Worm (Caenorhabditis elegans) whole organism, mixed stage, embryonic: ENCODE data around the gene ensh-1.

Experiments
- M03D4.4 ChIP-seq: sonication (generic microtip); optimal IDR thresholded peaks from 2 replicates; lab custom pipeline; 2017; ENCODE audit warnings: mild to moderate bottlenecking, missing genetic modification characterization, missing compliant biosample characterization
- blmp-1 ChIP-seq: fragments of 150-350 bp; optimal IDR thresholded peaks from 2 replicates; lab custom pipeline; 2014; ENCODE audit warnings: missing biosample characterization, missing genetic modification characterization
- ceh-39 ChIP-seq: fragments of 150-350 bp; optimal IDR thresholded peaks from 2 replicates; lab custom pipeline; 2014; ENCODE audit warnings: missing biosample characterization, missing genetic modification characterization
- ces-1 ChIP-seq: fragments of 150-350 bp; optimal IDR thresholded peaks from 2 replicates; lab custom pipeline; 2014; ENCODE audit warnings: missing biosample characterization, missing genetic modification reagents, missing genetic modification characterization
- cnd-1 ChIP-seq: fragments of 200-800 bp; sonication (Bioruptor generic); optimal IDR thresholded peaks from 2 replicates; lab custom pipeline; 2018; ENCODE audit warnings: mild to moderate bottlenecking, missing genetic modification characterization, missing compliant biosample characterization
- drap-1 ChIP-seq: fragments of 200-800 bp; sonication (Bioruptor generic); optimal IDR thresholded peaks from 3 replicates; lab custom pipeline; 2018; ENCODE audit warnings: mild to moderate bottlenecking, missing genetic modification characterization, missing compliant biosample characterization
- elt-1 ChIP-seq: sonication (generic microtip); optimal IDR thresholded peaks from 2 replicates; lab custom pipeline; 2017; ENCODE audit warnings: missing genetic modification characterization, mild to moderate bottlenecking, missing compliant biosample characterization, antibody characterized with exemption, moderate library complexity, borderline replicate concordance; ENCODE audit not compliant: insufficient read depth
- elt-3 ChIP-seq: fragments of 150-350 bp; optimal IDR thresholded peaks from 2 replicates; lab custom pipeline; 2014; ENCODE audit warnings: missing biosample characterization, missing genetic modification characterization
- flh-1 ChIP-seq: fragments of 200-800 bp; sonication (Bioruptor generic); optimal IDR thresholded peaks from 2 replicates; lab custom pipeline; 2018; ENCODE audit warnings: mild to moderate bottlenecking, missing genetic modification characterization, moderate library complexity, missing compliant biosample characterization
- ham-2 ChIP-seq: fragments of 200-800 bp; sonication (Bioruptor generic); optimal IDR thresholded peaks from 2 replicates; lab custom pipeline; 2018; ENCODE audit warnings: mild to moderate bottlenecking, missing genetic modification characterization, missing compliant biosample characterization
- hlh-1 ChIP-seq: fragments of 150-350 bp; optimal IDR thresholded peaks from 2 replicates; lab custom pipeline; 2014; ENCODE audit warnings: missing biosample characterization, missing genetic modification reagents, missing genetic modification characterization
- lin-13 ChIP-seq: fragments of 150-350 bp; optimal IDR thresholded peaks from 2 replicates; lab custom pipeline; 2014; ENCODE audit warnings: missing biosample characterization, missing genetic modification characterization
- lin-32 ChIP-seq: fragments of 200-800 bp; sonication (Bioruptor generic); optimal IDR thresholded peaks from 2 replicates; lab custom pipeline; 2018; ENCODE audit warnings: mild to moderate bottlenecking, missing genetic modification characterization, missing compliant biosample characterization
- lsy-2 ChIP-seq: fragments of 150-350 bp; optimal IDR thresholded peaks from 2 replicates; lab custom pipeline; 2014; ENCODE audit warnings: missing biosample characterization, missing genetic modification characterization
- mab-5 ChIP-seq: fragments of 150-350 bp; optimal IDR thresholded peaks from 2 replicates; lab custom pipeline; 2014; ENCODE audit warnings: missing biosample characterization, missing genetic modification characterization
- mep-1 ChIP-seq: fragments of 150-350 bp; optimal IDR thresholded peaks from 2 replicates; lab custom pipeline; 2017; ENCODE audit warnings: missing biosample characterization, missing genetic modification reagents, missing genetic modification characterization, inconsistent platforms
- mls-2 ChIP-seq: sonication (generic microtip); optimal IDR thresholded peaks from 2 replicates; lab custom pipeline; 2016; ENCODE audit warnings: mild to moderate bottlenecking, missing genetic modification characterization, moderate library complexity, missing compliant biosample characterization
- nhr-12 ChIP-seq: fragments of 150-350 bp; optimal IDR thresholded peaks from 2 replicates; lab custom pipeline; 2014; ENCODE audit warnings: missing biosample characterization, missing genetic modification characterization
- nhr-2 ChIP-seq: fragments of 150-350 bp; optimal IDR thresholded peaks from 2 replicates; lab custom pipeline; 2014; ENCODE audit warnings: missing biosample characterization, missing genetic modification characterization
- nhr-237 ChIP-seq: fragments of 150-350 bp; optimal IDR thresholded peaks from 2 replicates; lab custom pipeline; 2014; ENCODE audit warnings: missing biosample characterization, missing genetic modification characterization
- nhr-28 ChIP-seq: fragments of 150-350 bp; optimal IDR thresholded peaks from 2 replicates; lab custom pipeline; 2014; ENCODE audit warnings: missing biosample characterization, missing genetic modification characterization
- nhr-76 ChIP-seq: sonication (generic microtip); optimal IDR thresholded peaks from 2 replicates; lab custom pipeline; 2017; ENCODE audit warnings: missing biosample characterization, missing genetic modification characterization
- pha-4 ChIP-seq: fragments of 150-350 bp; optimal IDR thresholded peaks from 2 replicates; lab custom pipeline; 2018; ENCODE audit warnings: missing biosample characterization, missing genetic modification reagents, missing genetic modification characterization
- sem-2 ChIP-seq: fragments of 200-800 bp; sonication (Bioruptor generic); optimal IDR thresholded peaks from 2 replicates; lab custom pipeline; 2018; ENCODE audit warnings: mild to moderate bottlenecking, missing genetic modification characterization, missing compliant biosample characterization
- snpc-4 ChIP-seq: fragments of 150-350 bp; optimal IDR thresholded peaks from 2 replicates; lab custom pipeline; 2014; ENCODE audit warnings: missing biosample characterization, missing genetic modification characterization
- sptf-1 ChIP-seq: sonication (generic microtip); optimal IDR thresholded peaks from 2 replicates; lab custom pipeline; 2017; ENCODE audit warnings: mild to moderate bottlenecking, missing genetic modification characterization, moderate library complexity, missing compliant biosample characterization
- unc-120 ChIP-seq: sonication (generic microtip); optimal IDR thresholded peaks from 2 replicates; lab custom pipeline; 2017; ENCODE audit warnings: missing genetic modification characterization, missing compliant biosample characterization; ENCODE audit not compliant: poor library complexity, severe bottlenecking
- unc-62 ChIP-seq: fragments of 150-350 bp; optimal IDR thresholded peaks from 2 replicates; lab custom pipeline; 2014; ENCODE audit warnings: missing biosample characterization, missing genetic modification reagents, missing genetic modification characterization
- zip-8 ChIP-seq: fragments of 150-350 bp; optimal IDR thresholded peaks from 2 replicates; lab custom pipeline; 2014; ENCODE audit warnings: missing biosample characterization, missing genetic modification characterization
- ztf-11 ChIP-seq: fragments of 150-350 bp; optimal IDR thresholded peaks from 2 replicates; lab custom pipeline; 2014; ENCODE audit warnings: missing biosample characterization, missing genetic modification characterization

Gene ensh-1

DNA sequence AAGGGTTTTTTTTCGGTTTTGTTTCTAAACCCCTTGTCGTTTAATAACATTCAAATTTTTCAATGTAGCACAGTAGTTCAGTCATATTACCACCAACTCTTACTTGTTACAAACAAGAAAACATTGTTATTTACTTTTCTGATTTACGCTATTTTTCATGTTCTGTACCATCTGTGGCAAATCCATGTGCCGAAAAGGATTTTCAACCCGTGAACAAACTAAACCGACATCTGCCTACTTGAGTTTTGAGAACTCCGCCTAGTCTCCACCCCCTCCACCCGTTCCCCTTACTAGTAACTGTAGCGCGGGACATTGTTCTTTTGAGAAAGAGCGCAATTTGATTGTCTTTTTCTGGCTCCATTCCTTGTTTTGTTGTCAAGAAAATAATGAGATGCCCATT is at the start of gene ensh-1:
Gene ensh-1, plus strand, starts transcription at position 301 of the 400 bp plus-strand sequence.
- TF ChIP-seq mls-2 (no peak), blmp-1 (no peak), hlh-1 (tag; lab: Kevin White, UChicago) (no peak), elt-3 (tag; lab: Kevin White, UChicago) (no peak), snpc-4 (no peak), unc-62 (GFP tag; lab: Kevin White, UChicago) (no peak), lsy-2 (tag; lab: Kevin White, UChicago) (no peak), drap-1 (GFP tag; lab: Kevin White, UChicago) (no peak), cnd-1 (no peak), unc-120 (tag; lab: Kevin White, UChicago) (no peak), nhr-2 (tag; lab: Kevin White, UChicago) (no peak), nhr-76 (no peak), M03D4.4 (tag; lab: Kevin White, UChicago) (no peak), flh-1 (GFP tag; lab: Kevin White, UChicago) (no peak), nhr-12 (tag; lab: Kevin White, UChicago) (no peak), zip-8 (tag; lab: Kevin White, UChicago) (no peak), ces-1 (GFP tag; lab: Kevin White, UChicago) (no peak), pha-4 (tag; lab: Kevin White, UChicago) (no peak), lin-32 (no peak)

- no peak for TF ChIP-seq mab-5 (tag; lab: Kevin White, UChicago)
- no peak for TF ChIP-seq nhr-28 (tag; lab: Kevin White, UChicago)
- peak; percentile 96 for TF ChIP-seq elt-1 (tag; lab: Kevin White, UChicago)
- no peak for TF ChIP-seq ztf-11 (tag; lab: Kevin White, UChicago)
- TF ChIP-seq mep-1 (tag; lab: Kevin White, UChicago) = no peak
- no peak for TF ChIP-seq ceh-39 (tag; lab: Kevin White, UChicago)
- TF ChIP-seq lsy-2 (tag; lab: Kevin White, UChicago) = no peak
These were observed 47.1 kb upstream of the ensh-1 start, which contains the start of gene C06E2.5 for ce11 chrX:8857904-8858612. C06E2.5 (minus strand) TSS chrX:8857954.

DNA sequence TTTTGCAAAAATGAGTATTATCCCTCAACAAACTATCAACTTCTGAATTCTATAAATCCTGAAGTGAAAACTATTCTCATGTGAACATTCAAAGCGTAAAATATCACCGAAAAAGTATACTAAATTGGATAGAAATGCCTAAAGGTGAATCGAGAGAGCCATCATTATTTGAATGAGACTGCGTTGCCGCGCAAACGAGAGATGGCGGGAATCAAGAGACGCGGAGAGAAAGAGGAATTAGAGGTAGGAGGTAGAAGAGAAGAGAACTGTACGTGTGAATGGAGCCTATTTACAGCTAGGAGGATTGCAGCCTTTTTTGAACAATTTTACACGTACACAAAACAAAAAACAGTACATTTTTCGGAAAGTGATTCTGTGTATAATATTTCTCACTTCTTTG is 45.7 kb upstream of the ensh-1 start:
- TF ChIP-seq unc-62 (GFP tag; lab: Kevin White, UChicago) (no peak), M03D4.4 (tag; lab: Kevin White, UChicago) (no peak), nhr-28 (tag; lab: Kevin White, UChicago) (no peak), unc-120 (tag; lab: Kevin White, UChicago) (no peak), lin-32 (no peak), nhr-12 (tag; lab: Kevin White, UChicago) (no peak), lin-13 (tag; lab: Kevin White, UChicago) (no peak), sem-2 (GFP tag; lab: Kevin White, UChicago) (no peak)

- no peak for TF ChIP-seq cnd-1
- no peak for TF ChIP-seq drap-1 (GFP tag; lab: Kevin White, UChicago)
These were observed 44.2 kb upstream of the ensh-1 start, which contains the start of gene C06E2.9 for ce11 chrX:8860958-8861357. C06E2.9 (plus strand) TSS chrX:8861258.

ce11 chrX:8866563-8866962 is 38.6 kb upstream of the ensh-1 start, which contains the start of gene ins-9:
ins-9 (minus strand) TSS chrX:8866663.
- TF ChIP-seq nhr-2 (tag; lab: Kevin White, UChicago) (no peak), zip-8 (tag; lab: Kevin White, UChicago) (no peak), ces-1 (GFP tag; lab: Kevin White, UChicago) (no peak), lin-13 (tag; lab: Kevin White, UChicago) (no peak), nhr-237 (tag; lab: Kevin White, UChicago) (no peak), mls-2 (no peak), elt-1 (tag; lab: Kevin White, UChicago) (no peak), cnd-1 (no peak), sptf-1 (no peak), lin-32 (no peak), mep-1 (tag; lab: Kevin White, UChicago) (no peak), nhr-76 (no peak), unc-62 (GFP tag; lab: Kevin White, UChicago) (no peak), unc-120 (tag; lab: Kevin White, UChicago) (no peak), blmp-1 (no peak), M03D4.4 (tag; lab: Kevin White, UChicago) (no peak), lsy-2 (tag; lab: Kevin White, UChicago) (no peak), ham-2 (GFP tag; lab: Kevin White, UChicago) (no peak), elt-3 (tag; lab: Kevin White, UChicago) (no peak), nhr-28 (tag; lab: Kevin White, UChicago) (no peak)
- TF ChIP-seq, all 35 proteins: peak for 0
